Worm (Caenorhabditis elegans) whole organism, L4 larva: Measurements from ENCODE around the gene lurp-3.

Source experiments
- Y75B8A.6 ChIP-seq: fragments of 200-800 bp; sonication (Bioruptor generic); IDR thresholded peaks from 2 replicates; pipeline ENCODE4 v1.3.6; 2022; ENCODE audit warnings: missing genetic modification reagents, missing genetic modification characterization, missing compliant biosample characterization
- aha-1 ChIP-seq: fragments of 150-350 bp; peaks from one replicate; lab custom pipeline; 2014; ENCODE audit warnings: missing biosample characterization, missing genetic modification characterization
- aly-2 ChIP-seq: sonication (generic microtip); optimal IDR thresholded peaks from 2 replicates; lab custom pipeline; 2018; ENCODE audit warnings: missing biosample characterization, missing genetic modification characterization
- ces-1 ChIP-seq: fragments of 150-350 bp; sonication (generic microtip); optimal IDR thresholded peaks from 4 replicates; lab custom pipeline; 2014; ENCODE audit warnings: missing biosample characterization, missing genetic modification reagents, missing genetic modification characterization
- dmd-6 ChIP-seq: fragments of 200-800 bp; sonication (Bioruptor generic); IDR thresholded peaks from 2 replicates; pipeline ENCODE4 v1.3.6; 2022; ENCODE audit warnings: missing genetic modification reagents, missing genetic modification characterization, missing compliant biosample characterization
- dpl-1 ChIP-seq: fragments of 150-350 bp; optimal IDR thresholded peaks from 2 replicates; lab custom pipeline; 2014; ENCODE audit warnings: missing biosample characterization, missing genetic modification reagents, missing genetic modification characterization
- fkh-10 ChIP-seq: fragments of 150-350 bp; optimal IDR thresholded peaks from 2 replicates; lab custom pipeline; 2014; ENCODE audit warnings: missing biosample characterization, missing genetic modification reagents, missing genetic modification characterization
- lin-29 ChIP-seq: fragments of 200-800 bp; sonication (Bioruptor generic); IDR thresholded peaks from 2 replicates; pipeline ENCODE4 v1.3.6; 2022; ENCODE audit warnings: missing genetic modification reagents, missing genetic modification characterization, missing compliant biosample characterization
- nhr-11 ChIP-seq: fragments of 150-350 bp; optimal IDR thresholded peaks from 2 replicates; lab custom pipeline; 2014; ENCODE audit warnings: missing biosample characterization, missing genetic modification characterization

DNA sequence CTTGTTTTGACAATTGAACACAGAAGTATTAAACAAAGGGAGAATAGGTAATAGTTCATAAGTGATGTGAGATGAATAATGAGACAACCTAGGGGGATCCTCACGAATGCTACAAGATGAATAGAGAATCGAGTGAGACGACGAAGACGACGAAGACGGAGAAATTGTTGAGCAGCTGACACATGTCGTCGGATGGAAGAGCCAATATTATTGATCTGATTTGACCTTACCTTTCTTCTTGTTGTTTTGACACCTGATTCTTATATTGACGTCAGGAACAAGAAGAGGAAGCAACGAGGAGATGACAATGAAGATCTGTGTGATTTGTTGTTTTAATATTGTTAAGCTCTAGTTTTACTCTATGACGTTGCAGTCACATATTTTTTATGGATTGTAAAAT is 17.9 kb downstream of the lurp-3 start, which contains the start of gene T10G3.1:
- no peak for TF ChIP-seq lin-29
- TF ChIP-seq nhr-11 (tag; lab: Kevin White, UChicago), result peak; percentile 49
- TF ChIP-seq ces-1 (GFP tag; lab: Kevin White, UChicago), result no peak
- TF ChIP-seq aly-2, result no peak
- no peak for TF ChIP-seq aha-1 (tag; lab: Kevin White, UChicago)
- no peak for TF ChIP-seq fkh-10 (GFP tag; lab: Kevin White, UChicago)
- no peak for TF ChIP-seq Y75B8A.6 (GFP tag; lab: Robert Waterston, UW)
- TF ChIP-seq dpl-1 (GFP tag; lab: Kevin White, UChicago), result no peak
- no peak for TF ChIP-seq dmd-6 (GFP tag; lab: Robert Waterston, UW)
